Worm (Caenorhabditis elegans) whole organism, young adult: ENCODE results near the gene enol-1.

Experiments used
- F49E8.2 ChIP-seq: sonication (generic microtip); optimal IDR thresholded peaks from 3 replicates; lab custom pipeline; 2017; ENCODE audit warnings: missing genetic modification characterization, mild to moderate bottlenecking, missing compliant biosample characterization, antibody characterized with exemption, moderate library complexity; ENCODE audit not compliant: insufficient read depth
- gei-17 ChIP-seq: fragments of 200-800 bp; sonication (Bioruptor generic); optimal IDR thresholded peaks from 2 replicates; lab custom pipeline; 2018; ENCODE audit warnings: mild to moderate bottlenecking, missing genetic modification characterization, missing compliant biosample characterization
- hmg-20 ChIP-seq: fragments of 200-800 bp; sonication (Bioruptor generic); IDR thresholded peaks from 2 replicates; pipeline ENCODE4 v1.3.6; 2022; ENCODE audit warnings: missing genetic modification reagents, missing genetic modification characterization, missing compliant biosample characterization
- nfyb-1 ChIP-seq: fragments of 200-800 bp; sonication (Bioruptor generic); IDR thresholded peaks from 2 replicates; pipeline ENCODE4 v1.3.6; 2022; ENCODE audit warnings: missing genetic modification reagents, missing genetic modification characterization, missing compliant biosample characterization
- rec-8 ChIP-seq, 2 experiments: sonication (generic microtip); optimal IDR thresholded peaks; 2 replicates each; lab custom pipeline; 2016; ENCODE audit warnings: mild to moderate bottlenecking in 2 of 2, missing genetic modification characterization in 2 of 2, missing genetic modification reagents in 2 of 2, missing genotype in 2 of 2, missing biosample characterization in 1 of 2, missing compliant biosample characterization in 1 of 2, moderate library complexity in 1 of 2
- ztf-28 ChIP-seq: fragments of 200-800 bp; sonication (Bioruptor generic); IDR thresholded peaks from 2 replicates; pipeline ENCODE4 v1.3.6; 2022; ENCODE audit warnings: missing genetic modification reagents, missing genetic modification characterization, missing compliant biosample characterization

DNA sequence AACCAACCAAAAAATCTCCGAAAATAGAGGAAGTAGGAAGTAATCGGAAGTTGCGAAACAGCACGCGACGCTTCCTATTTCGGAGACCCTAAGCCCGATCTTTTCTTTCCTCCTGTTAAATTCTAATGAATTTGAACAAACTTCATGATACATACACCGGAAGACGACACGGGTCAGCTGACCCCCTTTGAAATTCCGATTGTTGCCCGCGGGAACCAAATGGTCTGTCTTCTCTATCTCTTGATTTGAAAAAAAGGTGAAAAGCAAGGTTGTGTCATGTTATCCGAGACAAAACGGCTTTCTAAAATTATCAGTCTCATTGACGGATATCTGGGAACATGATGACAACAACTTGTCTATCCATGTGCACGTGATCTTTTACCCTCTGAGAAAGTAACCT, 28.3 kb downstream of the enol-1 start:
- TF ChIP-seq rec-8 (tag; optimal IDR thresholded peaks at IDR 0.05; lab: Kevin White, UChicago) = no peak
- TF ChIP-seq ztf-28 (GFP tag; lab: Robert Waterston, UW) = no peak
- no peak for TF ChIP-seq F49E8.2 (tag; lab: Kevin White, UChicago)
- TF ChIP-seq gei-17 (GFP tag; lab: Kevin White, UChicago) = no peak
- TF ChIP-seq hmg-20 (GFP tag; lab: Robert Waterston, UW) = no peak
- no peak for TF ChIP-seq nfyb-1
